Worm (Caenorhabditis elegans) whole organism, L3 larva: ENCODE data around the gene nhr-213.
"Not testable (repeated sequence)": the region's sequence is repeated elsewhere in the genome, so short reads cannot be mapped to it uniquely, and the experiment has no call there.

Experiments used
- R02D3.7 ChIP-seq: fragments of 150-350 bp; optimal IDR thresholded peaks from 2 replicates; lab custom pipeline; 2014; ENCODE audit warnings: missing biosample characterization, missing genetic modification characterization
- ZK546.5 ChIP-seq: sonication (generic microtip); optimal IDR thresholded peaks from 2 replicates; lab custom pipeline; 2017; ENCODE audit warnings: missing biosample characterization, missing genetic modification characterization
- aly-2 ChIP-seq: fragments of 150-350 bp; optimal IDR thresholded peaks from 2 replicates; lab custom pipeline; 2014; ENCODE audit warnings: missing biosample characterization, missing genetic modification characterization
- ceh-16 ChIP-seq: sonication (generic microtip); optimal IDR thresholded peaks from 2 replicates; lab custom pipeline; 2017; ENCODE audit warnings: missing biosample characterization, missing genetic modification characterization
- ceh-28 ChIP-seq: fragments of 150-350 bp; optimal IDR thresholded peaks from 2 replicates; lab custom pipeline; 2014; ENCODE audit warnings: missing biosample characterization, missing genetic modification reagents, missing genetic modification characterization
- ceh-82 ChIP-seq: fragments of 150-350 bp; optimal IDR thresholded peaks from 2 replicates; lab custom pipeline; 2014; ENCODE audit warnings: missing biosample characterization, missing genetic modification characterization
- ceh-9 ChIP-seq: sonication (generic microtip); optimal IDR thresholded peaks from 2 replicates; lab custom pipeline; 2018; ENCODE audit warnings: missing biosample characterization, missing genetic modification characterization
- egl-27 ChIP-seq: sonication (generic microtip); optimal IDR thresholded peaks from 4 replicates; lab custom pipeline; 2017; ENCODE audit warnings: missing biosample characterization, missing genetic modification reagents, missing genetic modification characterization
- egl-5 ChIP-seq: fragments of 150-350 bp; optimal IDR thresholded peaks from 2 replicates; lab custom pipeline; 2017; ENCODE audit warnings: missing biosample characterization, missing genetic modification reagents, missing genetic modification characterization, inconsistent platforms
- elt-1 ChIP-seq: fragments of 150-350 bp; optimal IDR thresholded peaks from 2 replicates; lab custom pipeline; 2014; ENCODE audit warnings: missing biosample characterization, missing genetic modification characterization
- elt-2 ChIP-seq: sonication (generic microtip); optimal IDR thresholded peaks from 2 replicates; lab custom pipeline; 2016; ENCODE audit warnings: missing genetic modification reagents, mild to moderate bottlenecking, missing genetic modification characterization, missing compliant biosample characterization
- eor-1 ChIP-seq, 2 experiments: fragments of 150-350 bp; optimal IDR thresholded peaks; 2 replicates each; lab custom pipeline; 2014 to 2018; ENCODE audit warnings: missing biosample characterization in 2 of 2, missing genetic modification characterization in 2 of 2
- fkh-10 ChIP-seq: sonication (generic microtip); optimal IDR thresholded peaks from 2 replicates; lab custom pipeline; 2017; ENCODE audit warnings: missing biosample characterization, missing genetic modification reagents, missing genetic modification characterization
- fkh-2 ChIP-seq: fragments of 150-350 bp; optimal IDR thresholded peaks from 2 replicates; lab custom pipeline; 2014; ENCODE audit warnings: missing biosample characterization, missing genetic modification reagents, missing genetic modification characterization
- fos-1 ChIP-seq: fragments of 150-350 bp; optimal IDR thresholded peaks from 2 replicates; lab custom pipeline; 2014; ENCODE audit warnings: missing biosample characterization, missing genetic modification characterization
- hmg-11 ChIP-seq: sonication (generic microtip); optimal IDR thresholded peaks from 2 replicates; lab custom pipeline; 2016; ENCODE audit warnings: missing genetic modification characterization, missing compliant biosample characterization
- jun-1 ChIP-seq: fragments of 150-350 bp; optimal IDR thresholded peaks from 2 replicates; lab custom pipeline; 2014; ENCODE audit warnings: missing biosample characterization, missing genetic modification reagents, missing genetic modification characterization
- lin-15B ChIP-seq: fragments of 150-350 bp; optimal IDR thresholded peaks from 2 replicates; lab custom pipeline; 2014; ENCODE audit warnings: missing biosample characterization, missing genetic modification characterization
- lin-39 ChIP-seq: fragments of 150-350 bp; optimal IDR thresholded peaks from 2 replicates; lab custom pipeline; 2018; ENCODE audit warnings: missing biosample characterization, missing genetic modification reagents, missing genetic modification characterization
- mdl-1 ChIP-seq: fragments of 150-350 bp; optimal IDR thresholded peaks from 2 replicates; lab custom pipeline; 2014; ENCODE audit warnings: missing biosample characterization, missing genetic modification characterization
- mml-1 ChIP-seq: fragments of 150-350 bp; sonication (generic microtip); optimal IDR thresholded peaks from 3 replicates; lab custom pipeline; 2014; ENCODE audit warnings: missing biosample characterization, missing genetic modification characterization
- nhr-11 ChIP-seq: fragments of 150-350 bp; optimal IDR thresholded peaks from 2 replicates; lab custom pipeline; 2014; ENCODE audit warnings: missing biosample characterization, missing genetic modification characterization
- nhr-12 ChIP-seq: fragments of 150-350 bp; optimal IDR thresholded peaks from 2 replicates; lab custom pipeline; 2014; ENCODE audit warnings: missing biosample characterization, missing genetic modification characterization
- nhr-23 ChIP-seq: fragments of 150-350 bp; optimal IDR thresholded peaks from 2 replicates; lab custom pipeline; 2014; ENCODE audit warnings: missing biosample characterization, missing genetic modification reagents, missing genetic modification characterization
- nhr-237 ChIP-seq: fragments of 150-350 bp; optimal IDR thresholded peaks from 2 replicates; lab custom pipeline; 2014; ENCODE audit warnings: missing biosample characterization, missing genetic modification characterization
- nhr-25 ChIP-seq: sonication (generic microtip); optimal IDR thresholded peaks from 2 replicates; lab custom pipeline; 2017; ENCODE audit warnings: missing biosample characterization, missing genetic modification characterization
- nhr-28 ChIP-seq: fragments of 150-350 bp; optimal IDR thresholded peaks from 2 replicates; lab custom pipeline; 2014; ENCODE audit warnings: missing biosample characterization, missing genetic modification characterization
- nhr-43 ChIP-seq: sonication (generic microtip); optimal IDR thresholded peaks from 2 replicates; lab custom pipeline; 2016; ENCODE audit warnings: mild to moderate bottlenecking, missing genetic modification characterization, missing compliant biosample characterization; ENCODE audit not compliant: poor library complexity, severe bottlenecking
- nhr-67 ChIP-seq: fragments of 150-350 bp; optimal IDR thresholded peaks from 2 replicates; lab custom pipeline; 2014; ENCODE audit warnings: missing biosample characterization, missing genetic modification characterization
- nhr-76 ChIP-seq: fragments of 150-350 bp; sonication (generic microtip); optimal IDR thresholded peaks from 5 replicates; lab custom pipeline; 2014; ENCODE audit warnings: missing biosample characterization, missing genetic modification characterization
- skn-1 ChIP-seq: fragments of 150-350 bp; optimal IDR thresholded peaks from 2 replicates; lab custom pipeline; 2014; ENCODE audit warnings: missing biosample characterization, missing genetic modification characterization
- unc-39 ChIP-seq: sonication (generic microtip); optimal IDR thresholded peaks from 4 replicates; lab custom pipeline; 2017; ENCODE audit warnings: missing biosample characterization, missing genetic modification characterization
- unc-62 ChIP-seq: fragments of 150-350 bp; sonication (generic microtip); optimal IDR thresholded peaks from 4 replicates; lab custom pipeline; 2014; ENCODE audit warnings: missing biosample characterization, missing genetic modification reagents, missing genetic modification characterization
- zag-1 ChIP-seq: fragments of 150-350 bp; optimal IDR thresholded peaks from 2 replicates; lab custom pipeline; 2014; ENCODE audit warnings: missing biosample characterization, missing genetic modification characterization
- ztf-4 ChIP-seq: fragments of 150-350 bp; optimal IDR thresholded peaks from 2 replicates; lab custom pipeline; 2014; ENCODE audit warnings: missing biosample characterization, missing genetic modification characterization

Gene nhr-213

ce11 chrV:15896671-15897070 is at the start of gene nhr-213:
nhr-213 (minus strand) TSS chrV:15896771.
- no peak for TF ChIP-seq nhr-23 (tag; lab: Kevin White, UChicago)
- no peak for TF ChIP-seq hmg-11 (tag; lab: Kevin White, UChicago)
- no peak for TF ChIP-seq nhr-28 (tag; lab: Kevin White, UChicago)
- no peak for TF ChIP-seq ZK546.5 (tag; lab: Kevin White, UChicago)
- TF ChIP-seq unc-62 (GFP tag; lab: Kevin White, UChicago): no peak
- TF ChIP-seq mml-1 (tag; lab: Kevin White, UChicago): no peak
- TF ChIP-seq skn-1: no peak
- TF ChIP-seq nhr-237 (tag; lab: Kevin White, UChicago): no peak

- no peak for TF ChIP-seq ztf-4
- TF ChIP-seq nhr-11 (tag; lab: Kevin White, UChicago): no peak
- no peak for TF ChIP-seq fkh-2 (tag; lab: Kevin White, UChicago)
- no peak for TF ChIP-seq R02D3.7 (tag; lab: Kevin White, UChicago)
- TF ChIP-seq lin-39: no peak
- no peak for TF ChIP-seq mml-1 (tag; lab: Kevin White, UChicago)
- no peak for TF ChIP-seq ceh-28 (tag; lab: Kevin White, UChicago)
- no peak for TF ChIP-seq nhr-43 (tag; lab: Kevin White, UChicago)
- no peak for TF ChIP-seq nhr-76 (tag; lab: Kevin White, UChicago)
- TF ChIP-seq nhr-23 (tag; lab: Kevin White, UChicago): no peak
- TF ChIP-seq egl-27 (tag; lab: Kevin White, UChicago): no peak
- TF ChIP-seq zag-1: no peak
These were observed 46.6 kb upstream of the nhr-213 start, which contains the start of gene srw-53 for ce11 chrV:15943125-15943524. srw-53 (plus strand) TSS chrV:15943425.

ce11 chrV:15940254-15940653 is 43.7 kb upstream of the nhr-213 start, which contains the start of gene srw-55:
srw-55 (minus strand) TSS chrV:15940354.
- TF ChIP-seq ceh-82 (tag; lab: Kevin White, UChicago) (no peak), ztf-4 (no peak), ceh-16 (tag; lab: Kevin White, UChicago) (no peak), egl-5 (tag; lab: Kevin White, UChicago) (no peak), aly-2 (tag; lab: Kevin White, UChicago) (no peak), nhr-237 (tag; lab: Kevin White, UChicago) (no peak), elt-1 (no peak), ZK546.5 (tag; lab: Kevin White, UChicago) (no peak), nhr-25 (tag; lab: Kevin White, UChicago) (no peak), lin-39 (no peak), fkh-10 (GFP tag; lab: Kevin White, UChicago) (no peak), R02D3.7 (tag; lab: Kevin White, UChicago) (no peak)

ce11 chrV:15932390-15932789 is 35.8 kb upstream of the nhr-213 start, which contains the start of gene srw-26:
srw-26 (minus strand) TSS chrV:15932490.
- no peak for TF ChIP-seq zag-1
- no peak for TF ChIP-seq fkh-10 (GFP tag; lab: Kevin White, UChicago)
- no peak for TF ChIP-seq unc-39
- no peak for TF ChIP-seq mdl-1 (tag; lab: Kevin White, UChicago)
- TF ChIP-seq lin-15B (tag; lab: Kevin White, UChicago): no peak
- no peak for TF ChIP-seq nhr-67 (tag; lab: Kevin White, UChicago)
- TF ChIP-seq hmg-11 (tag; lab: Kevin White, UChicago): no peak
- TF ChIP-seq nhr-12 (tag; lab: Kevin White, UChicago): no peak
- TF ChIP-seq eor-1 (tag; optimal IDR thresholded peaks at IDR 0.05; lab: Kevin White, UChicago): no peak
- no peak for TF ChIP-seq nhr-23 (tag; lab: Kevin White, UChicago)
- TF ChIP-seq fos-1 (tag; lab: Kevin White, UChicago): no peak
- TF ChIP-seq R02D3.7 (tag; lab: Kevin White, UChicago): no peak
- no peak for TF ChIP-seq jun-1 (tag; lab: Kevin White, UChicago)
- TF ChIP-seq ceh-9 (tag; lab: Kevin White, UChicago): no peak
- TF ChIP-seq nhr-43 (tag; lab: Kevin White, UChicago): no peak
- TF ChIP-seq unc-62 (GFP tag; lab: Kevin White, UChicago): no peak
- TF ChIP-seq egl-5 (tag; lab: Kevin White, UChicago): no peak
- no peak for TF ChIP-seq egl-27 (tag; lab: Kevin White, UChicago)
- TF ChIP-seq nhr-76 (tag; lab: Kevin White, UChicago): no peak
- TF ChIP-seq, all 47 proteins: peak for 0

- not testable (repeated sequence) for TF ChIP-seq elt-2 (tag; lab: Kevin White, UChicago); skn-1; fkh-10 (GFP tag; lab: Kevin White, UChicago)
- TF ChIP-seq, all 47 proteins: peak for 0; not testable (repeated sequence) for 47
These were observed 33.3 kb upstream of the nhr-213 start, which contains the start of gene srbc-77 for ce11 chrV:15929882-15930281. srbc-77 (plus strand) TSS chrV:15930182.
